Worm (Caenorhabditis elegans) whole organism, L2 larva: ENCODE results near the gene srw-15.

ENCODE experiments used
- ceh-16 ChIP-seq: fragments of 150-350 bp; optimal IDR thresholded peaks from 2 replicates; lab custom pipeline; 2014; ENCODE audit warnings: missing biosample characterization, missing genetic modification characterization
- lin-11 ChIP-seq: fragments of 150-350 bp; sonication (generic microtip); optimal IDR thresholded peaks from 2 replicates; lab custom pipeline; 2014; ENCODE audit warnings: missing biosample characterization, missing genetic modification characterization, inconsistent platforms, mixed read lengths
- mdl-1 ChIP-seq, 2 experiments: fragments of 150-350 bp in 1 of 2; sonication (generic microtip) in 1 of 2; optimal IDR thresholded peaks; 2 replicates each; lab custom pipeline; 2017; ENCODE audit warnings: missing biosample characterization in 2 of 2, missing genetic modification characterization in 2 of 2
- nhr-12 ChIP-seq: fragments of 150-350 bp; optimal IDR thresholded peaks from 2 replicates; lab custom pipeline; 2014; ENCODE audit warnings: missing biosample characterization, missing genetic modification characterization
- nhr-237 ChIP-seq: fragments of 150-350 bp; optimal IDR thresholded peaks from 2 replicates; lab custom pipeline; 2014; ENCODE audit warnings: missing biosample characterization, missing genetic modification characterization
- skn-1 ChIP-seq: sonication (generic microtip); optimal IDR thresholded peaks from 2 replicates; lab custom pipeline; 2017; ENCODE audit warnings: missing biosample characterization, missing genetic modification characterization
- sma-3 ChIP-seq: sonication (generic microtip); optimal IDR thresholded peaks from 2 replicates; lab custom pipeline; 2016; ENCODE audit warnings: missing genetic modification reagents, missing genetic modification characterization, missing compliant biosample characterization
- zag-1 ChIP-seq: fragments of 150-350 bp; optimal IDR thresholded peaks from 2 replicates; lab custom pipeline; 2014; ENCODE audit warnings: missing biosample characterization, missing genetic modification characterization
- ztf-1 ChIP-seq: fragments of 200-800 bp; sonication (Bioruptor generic); conservative IDR thresholded peaks from 2 replicates; pipeline ENCODE4 v1.3.6; 2022; ENCODE audit warnings: missing genetic modification characterization, missing compliant biosample characterization

DNA sequence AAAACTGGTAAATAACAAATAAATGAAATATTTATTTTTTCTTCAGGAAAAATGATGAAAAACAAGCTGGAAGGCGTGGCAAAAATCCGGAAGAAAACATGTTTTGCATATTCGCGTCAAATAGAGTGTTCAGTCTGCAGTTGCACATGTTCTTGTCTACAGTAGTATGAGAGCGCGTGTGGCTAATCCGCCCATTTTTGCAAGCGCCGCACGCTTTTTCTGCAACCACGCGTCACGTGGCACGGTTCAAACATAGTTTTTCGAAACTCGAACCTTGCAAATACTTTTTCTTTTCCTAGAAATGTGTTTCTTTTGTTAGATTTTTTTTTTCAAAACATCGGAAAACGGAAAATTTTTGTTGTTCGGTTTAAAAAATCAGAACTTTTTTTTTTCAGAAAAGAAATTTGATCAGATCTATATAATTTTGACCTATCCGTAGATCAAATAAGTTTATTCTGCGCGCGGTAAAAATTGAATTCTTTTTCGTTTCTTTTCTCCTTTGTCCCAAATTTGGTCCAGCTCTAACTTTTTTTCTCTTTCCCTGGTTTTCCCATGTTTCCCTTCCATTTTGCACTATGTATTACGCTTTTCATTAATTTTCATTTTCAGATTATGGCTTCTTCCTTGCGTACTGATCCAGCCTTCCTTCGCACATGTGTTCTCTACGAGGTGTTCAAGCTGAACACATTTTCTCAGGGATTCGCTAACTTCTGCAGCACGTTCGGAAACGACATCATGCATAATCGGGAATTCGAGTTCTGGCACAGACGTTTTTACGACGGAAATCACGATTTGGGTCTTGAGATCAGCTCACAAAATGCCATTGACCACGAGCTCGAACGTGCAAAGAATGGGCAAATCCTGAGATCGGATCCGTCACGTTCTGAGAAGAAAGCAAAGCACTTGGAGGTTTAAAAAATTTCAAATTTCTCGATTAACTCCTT lies 46.0 kb upstream of the srw-15 start, which contains the start of gene Y75B12B.1:
- TF ChIP-seq nhr-12 (tag; lab: Kevin White, UChicago) (no peak), mdl-1 (tag; optimal IDR thresholded peaks at IDR 0.05; lab: Kevin White, UChicago) (no peak), ceh-16 (no peak), lin-11 (tag; lab: Kevin White, UChicago) (no peak), zag-1 (tag; lab: Kevin White, UChicago) (no peak), skn-1 (tag; lab: Kevin White, UChicago) (no peak), nhr-237 (tag; lab: Kevin White, UChicago) (no peak), ztf-1 (GFP tag; lab: Robert Waterston, UW) (no peak), sma-3 (GFP tag; lab: Kevin White, UChicago) (no peak)
